Worm (Caenorhabditis elegans) whole organism, mixed stage, embryonic: ENCODE results near the gene skr-19.
A peak's percentile ranks its signal among the peaks of the same experiment; 100 is the strongest.

Source experiments
- M03D4.4 ChIP-seq: sonication (generic microtip); optimal IDR thresholded peaks from 2 replicates; lab custom pipeline; 2017; ENCODE audit warnings: mild to moderate bottlenecking, missing genetic modification characterization, missing compliant biosample characterization
- bed-3 ChIP-seq: fragments of 200-800 bp; sonication (Bioruptor generic); optimal IDR thresholded peaks from 3 replicates; lab custom pipeline; 2018; ENCODE audit warnings: mild to moderate bottlenecking, missing genetic modification characterization, moderate library complexity, missing compliant biosample characterization
- blmp-1 ChIP-seq: fragments of 150-350 bp; optimal IDR thresholded peaks from 2 replicates; lab custom pipeline; 2014; ENCODE audit warnings: missing biosample characterization, missing genetic modification characterization
- ceh-39 ChIP-seq: fragments of 150-350 bp; optimal IDR thresholded peaks from 2 replicates; lab custom pipeline; 2014; ENCODE audit warnings: missing biosample characterization, missing genetic modification characterization
- ceh-43 ChIP-seq: fragments of 200-800 bp; sonication (Bioruptor generic); optimal IDR thresholded peaks from 2 replicates; lab custom pipeline; 2018; ENCODE audit warnings: mild to moderate bottlenecking, missing genetic modification characterization, moderate library complexity, missing compliant biosample characterization
- ceh-83 ChIP-seq: fragments of 200-800 bp; sonication (Bioruptor generic); optimal IDR thresholded peaks from 2 replicates; lab custom pipeline; 2018; ENCODE audit warnings: mild to moderate bottlenecking, missing genetic modification characterization, missing compliant biosample characterization
- ces-1 ChIP-seq: fragments of 150-350 bp; optimal IDR thresholded peaks from 2 replicates; lab custom pipeline; 2014; ENCODE audit warnings: missing biosample characterization, missing genetic modification reagents, missing genetic modification characterization
- cnd-1 ChIP-seq: fragments of 200-800 bp; sonication (Bioruptor generic); optimal IDR thresholded peaks from 2 replicates; lab custom pipeline; 2018; ENCODE audit warnings: mild to moderate bottlenecking, missing genetic modification characterization, missing compliant biosample characterization
- elt-1 ChIP-seq: sonication (generic microtip); optimal IDR thresholded peaks from 2 replicates; lab custom pipeline; 2017; ENCODE audit warnings: missing genetic modification characterization, mild to moderate bottlenecking, missing compliant biosample characterization, antibody characterized with exemption, moderate library complexity, borderline replicate concordance; ENCODE audit not compliant: insufficient read depth
- elt-3 ChIP-seq: fragments of 150-350 bp; optimal IDR thresholded peaks from 2 replicates; lab custom pipeline; 2014; ENCODE audit warnings: missing biosample characterization, missing genetic modification characterization
- flh-1 ChIP-seq: fragments of 200-800 bp; sonication (Bioruptor generic); optimal IDR thresholded peaks from 2 replicates; lab custom pipeline; 2018; ENCODE audit warnings: mild to moderate bottlenecking, missing genetic modification characterization, moderate library complexity, missing compliant biosample characterization
- ham-2 ChIP-seq: fragments of 200-800 bp; sonication (Bioruptor generic); optimal IDR thresholded peaks from 2 replicates; lab custom pipeline; 2018; ENCODE audit warnings: mild to moderate bottlenecking, missing genetic modification characterization, missing compliant biosample characterization
- hlh-1 ChIP-seq: fragments of 150-350 bp; optimal IDR thresholded peaks from 2 replicates; lab custom pipeline; 2014; ENCODE audit warnings: missing biosample characterization, missing genetic modification reagents, missing genetic modification characterization
- lin-32 ChIP-seq: fragments of 200-800 bp; sonication (Bioruptor generic); optimal IDR thresholded peaks from 2 replicates; lab custom pipeline; 2018; ENCODE audit warnings: mild to moderate bottlenecking, missing genetic modification characterization, missing compliant biosample characterization
- lsy-2 ChIP-seq: fragments of 150-350 bp; optimal IDR thresholded peaks from 2 replicates; lab custom pipeline; 2014; ENCODE audit warnings: missing biosample characterization, missing genetic modification characterization
- mab-5 ChIP-seq: fragments of 150-350 bp; optimal IDR thresholded peaks from 2 replicates; lab custom pipeline; 2014; ENCODE audit warnings: missing biosample characterization, missing genetic modification characterization
- mep-1 ChIP-seq: fragments of 150-350 bp; optimal IDR thresholded peaks from 2 replicates; lab custom pipeline; 2017; ENCODE audit warnings: missing biosample characterization, missing genetic modification reagents, missing genetic modification characterization, inconsistent platforms
- mls-2 ChIP-seq: sonication (generic microtip); optimal IDR thresholded peaks from 2 replicates; lab custom pipeline; 2016; ENCODE audit warnings: mild to moderate bottlenecking, missing genetic modification characterization, moderate library complexity, missing compliant biosample characterization
- nhr-2 ChIP-seq: fragments of 150-350 bp; optimal IDR thresholded peaks from 2 replicates; lab custom pipeline; 2014; ENCODE audit warnings: missing biosample characterization, missing genetic modification characterization
- nhr-237 ChIP-seq: fragments of 150-350 bp; optimal IDR thresholded peaks from 2 replicates; lab custom pipeline; 2014; ENCODE audit warnings: missing biosample characterization, missing genetic modification characterization
- nhr-28 ChIP-seq: fragments of 150-350 bp; optimal IDR thresholded peaks from 2 replicates; lab custom pipeline; 2014; ENCODE audit warnings: missing biosample characterization, missing genetic modification characterization
- nhr-76 ChIP-seq: sonication (generic microtip); optimal IDR thresholded peaks from 2 replicates; lab custom pipeline; 2017; ENCODE audit warnings: missing biosample characterization, missing genetic modification characterization
- sem-2 ChIP-seq: fragments of 200-800 bp; sonication (Bioruptor generic); optimal IDR thresholded peaks from 2 replicates; lab custom pipeline; 2018; ENCODE audit warnings: mild to moderate bottlenecking, missing genetic modification characterization, missing compliant biosample characterization
- snpc-4 ChIP-seq: fragments of 150-350 bp; optimal IDR thresholded peaks from 2 replicates; lab custom pipeline; 2014; ENCODE audit warnings: missing biosample characterization, missing genetic modification characterization
- sptf-1 ChIP-seq: sonication (generic microtip); optimal IDR thresholded peaks from 2 replicates; lab custom pipeline; 2017; ENCODE audit warnings: mild to moderate bottlenecking, missing genetic modification characterization, moderate library complexity, missing compliant biosample characterization
- tbx-8 ChIP-seq: fragments of 200-800 bp; sonication (Bioruptor generic); optimal IDR thresholded peaks from 2 replicates; lab custom pipeline; 2018; ENCODE audit warnings: mild to moderate bottlenecking, missing genetic modification characterization, moderate library complexity, missing compliant biosample characterization
- unc-120 ChIP-seq: sonication (generic microtip); optimal IDR thresholded peaks from 2 replicates; lab custom pipeline; 2017; ENCODE audit warnings: missing genetic modification characterization, missing compliant biosample characterization; ENCODE audit not compliant: poor library complexity, severe bottlenecking
- unc-62 ChIP-seq: fragments of 150-350 bp; optimal IDR thresholded peaks from 2 replicates; lab custom pipeline; 2014; ENCODE audit warnings: missing biosample characterization, missing genetic modification reagents, missing genetic modification characterization
- zip-8 ChIP-seq: fragments of 150-350 bp; optimal IDR thresholded peaks from 2 replicates; lab custom pipeline; 2014; ENCODE audit warnings: missing biosample characterization, missing genetic modification characterization
- ztf-11 ChIP-seq: fragments of 150-350 bp; optimal IDR thresholded peaks from 2 replicates; lab custom pipeline; 2014; ENCODE audit warnings: missing biosample characterization, missing genetic modification characterization

The skr-19 gene

ce11 chrX:13216802-13217201 is 7.7 kb downstream of the skr-19 start, which contains the start of gene R12H7.4:
Gene R12H7.4 (plus strand): TSS chrX:13217102.
- TF ChIP-seq ceh-43 (GFP tag; lab: Kevin White, UChicago) (no peak), ham-2 (no peak), mab-5 (tag; lab: Kevin White, UChicago) (no peak), bed-3 (GFP tag; lab: Kevin White, UChicago) (no peak), nhr-28 (tag; lab: Kevin White, UChicago) (no peak), sem-2 (GFP tag; lab: Kevin White, UChicago) (no peak), nhr-2 (no peak), lin-32 (GFP tag; lab: Kevin White, UChicago) (no peak), cnd-1 (tag; lab: Kevin White, UChicago) (no peak), nhr-237 (tag; lab: Kevin White, UChicago) (no peak)

DNA sequence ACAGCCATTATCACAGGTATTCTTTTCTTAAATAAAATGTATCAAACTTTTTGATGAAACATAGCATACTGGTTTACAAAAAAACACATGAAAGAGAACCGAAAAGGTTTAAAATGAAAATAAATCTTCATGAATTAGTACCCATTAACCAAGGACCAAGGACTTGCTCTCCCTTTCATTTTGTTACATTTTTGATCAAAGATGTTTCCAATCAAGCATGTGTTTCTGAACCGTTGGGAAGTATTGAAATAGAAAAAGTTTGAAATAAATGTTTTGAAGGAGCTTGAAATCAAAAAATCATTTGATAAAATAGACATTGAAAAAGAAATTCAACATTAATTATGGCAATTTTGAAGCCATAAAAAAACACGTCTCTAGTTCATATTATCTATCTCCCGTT is 12.0 kb downstream of the skr-19 start:
- no peak for TF ChIP-seq nhr-2
- TF ChIP-seq tbx-8 = no peak
- TF ChIP-seq lsy-2 (tag; lab: Kevin White, UChicago) = no peak
- TF ChIP-seq sem-2 (GFP tag; lab: Kevin White, UChicago) = no peak
- TF ChIP-seq blmp-1 = no peak
- TF ChIP-seq cnd-1 (tag; lab: Kevin White, UChicago) = no peak
- TF ChIP-seq unc-62 (GFP tag; lab: Kevin White, UChicago) = no peak
- TF ChIP-seq ztf-11 (tag; lab: Kevin White, UChicago) = no peak
- no peak for TF ChIP-seq mab-5 (tag; lab: Kevin White, UChicago)
- no peak for TF ChIP-seq snpc-4
- no peak for TF ChIP-seq mls-2
- TF ChIP-seq elt-3 (tag; lab: Kevin White, UChicago) = no peak
- TF ChIP-seq hlh-1 (tag; lab: Kevin White, UChicago) = no peak
- TF ChIP-seq ceh-43 (GFP tag; lab: Kevin White, UChicago) = no peak
- no peak for TF ChIP-seq sptf-1
- TF ChIP-seq ceh-83 = no peak

ce11 chrX:13210478-13210877 is 14.0 kb downstream of the skr-19 start:
- TF ChIP-seq zip-8 (tag; lab: Kevin White, UChicago) (no peak), ces-1 (GFP tag; lab: Kevin White, UChicago) (peak; percentile 40), elt-1 (tag; lab: Kevin White, UChicago) (no peak), sptf-1 (no peak), cnd-1 (tag; lab: Kevin White, UChicago) (no peak), flh-1 (no peak), mls-2 (no peak), tbx-8 (no peak), unc-120 (tag; lab: Kevin White, UChicago) (peak; percentile 16), hlh-1 (tag; lab: Kevin White, UChicago) (no peak)

- TF ChIP-seq snpc-4 (no peak), ceh-43 (GFP tag; lab: Kevin White, UChicago) (no peak), blmp-1 (no peak), nhr-237 (tag; lab: Kevin White, UChicago) (no peak), mls-2 (no peak), ces-1 (GFP tag; lab: Kevin White, UChicago) (no peak), nhr-2 (no peak), elt-3 (tag; lab: Kevin White, UChicago) (no peak), mab-5 (tag; lab: Kevin White, UChicago) (no peak), ceh-39 (tag; lab: Kevin White, UChicago) (no peak), mep-1 (tag; lab: Kevin White, UChicago) (no peak), M03D4.4 (tag; lab: Kevin White, UChicago) (no peak), unc-62 (GFP tag; lab: Kevin White, UChicago) (no peak), nhr-76 (tag; lab: Kevin White, UChicago) (no peak), lsy-2 (tag; lab: Kevin White, UChicago) (no peak)
These were observed 15.5 kb downstream of the skr-19 start for ce11 chrX:13209026-13209425.

DNA sequence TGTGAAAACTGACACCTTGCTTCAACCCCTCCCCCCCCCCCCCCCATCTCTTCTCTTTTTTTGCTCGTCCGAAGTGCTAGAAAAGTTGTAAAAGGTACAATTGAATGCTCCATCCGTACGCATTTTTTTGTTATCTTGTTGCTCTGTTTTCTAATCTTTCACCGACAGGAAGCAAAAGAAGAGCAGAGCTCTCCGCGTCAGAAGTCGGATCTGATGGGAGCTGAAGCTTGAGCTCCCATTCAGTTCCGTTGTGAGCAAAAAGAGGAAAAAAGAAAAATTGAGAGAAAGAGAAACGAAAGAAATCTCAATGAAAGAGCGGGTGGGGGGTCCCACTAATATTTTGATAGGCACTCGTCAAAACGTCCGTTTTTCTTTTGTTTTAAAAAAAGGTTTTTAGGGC is 17.6 kb downstream of the skr-19 start:
- TF ChIP-seq unc-120 (tag; lab: Kevin White, UChicago) (peak; percentile 24), M03D4.4 (tag; lab: Kevin White, UChicago) (no peak), flh-1 (no peak), bed-3 (GFP tag; lab: Kevin White, UChicago) (no peak)
